Fruit fly (Drosophila melanogaster) whole organism, embryonic: Measurements from ENCODE around the gene aph-1.
A peak's percentile ranks its signal among the peaks of the same experiment; 100 is the strongest.

Experiments
- Adf1 ChIP-seq: fragments of 200-800 bp; sonication (Bioruptor generic); IDR thresholded peaks from 2 replicates; pipeline ENCODE4 v1.3.6; 2022; ENCODE audit warnings: missing biosample characterization, missing genetic modification characterization
- Atf6 ChIP-seq: fragments of 200-800 bp; sonication (Bioruptor generic); IDR thresholded peaks from 2 replicates; pipeline ENCODE4 v1.3.6; 2022; ENCODE audit warnings: missing biosample characterization, missing genetic modification characterization
- CG10321 ChIP-seq: fragments of 200-800 bp; sonication (Bioruptor generic); IDR thresholded peaks from 2 replicates; pipeline ENCODE4 v1.3.6; 2022; ENCODE audit warnings: missing biosample characterization, missing genetic modification characterization
- CG10543 ChIP-seq: fragments of 200-800 bp; sonication (Bioruptor generic); optimal IDR thresholded peaks from 3 replicates; lab custom pipeline; 2017; ENCODE audit warnings: missing biosample characterization, mild to moderate bottlenecking, missing genetic modification characterization, moderate library complexity
- CG11247 ChIP-seq: fragments of 200-800 bp; sonication (Bioruptor generic); IDR thresholded peaks from 2 replicates; pipeline ENCODE4 v1.3.6; 2022; ENCODE audit warnings: missing biosample characterization, missing genetic modification characterization
- CG11504 ChIP-seq: fragments of 200-800 bp; sonication (Bioruptor generic); optimal IDR thresholded peaks from 3 replicates; lab custom pipeline; 2019; ENCODE audit warnings: missing biosample characterization, mild to moderate bottlenecking, missing genetic modification characterization, moderate library complexity
- CG16813 ChIP-seq: fragments of 200-800 bp; sonication (Bioruptor generic); IDR thresholded peaks from 3 replicates; pipeline ENCODE4 v1.3.6; 2022; ENCODE audit warnings: missing biosample characterization, missing genetic modification characterization; ENCODE audit not compliant: partially characterized antibody
- CG17612 ChIP-seq: fragments of 200-800 bp; sonication (Bioruptor generic); IDR thresholded peaks from 2 replicates; pipeline ENCODE4 v1.3.6; 2022; ENCODE audit warnings: missing biosample characterization, missing genetic modification characterization
- CG31441 ChIP-seq: fragments of 200-800 bp; sonication (Bioruptor generic); IDR thresholded peaks from 2 replicates; pipeline ENCODE4 v1.3.6; 2022; ENCODE audit warnings: missing biosample characterization, missing genetic modification characterization
- CG3847 ChIP-seq: fragments of 200-800 bp; sonication (Bioruptor generic); IDR thresholded peaks from 2 replicates; pipeline ENCODE4 v1.3.6; 2022; ENCODE audit warnings: missing biosample characterization, missing genetic modification characterization
- CG4854 ChIP-seq: fragments of 200-800 bp; sonication (Bioruptor generic); optimal IDR thresholded peaks from 2 replicates; lab custom pipeline; 2016; ENCODE audit warnings: missing biosample characterization, missing genetic modification characterization, inconsistent platforms
- CG6254 ChIP-seq: fragments of 200-800 bp; sonication (Bioruptor generic); optimal IDR thresholded peaks from 3 replicates; lab custom pipeline; 2017; ENCODE audit warnings: mild to moderate bottlenecking, missing biosample characterization, missing genetic modification reagents, missing genetic modification characterization
- CG7745 ChIP-seq: fragments of 200-800 bp; sonication (Bioruptor generic); optimal IDR thresholded peaks from 2 replicates; lab custom pipeline; 2018; ENCODE audit warnings: missing biosample characterization, mild to moderate bottlenecking, missing genetic modification characterization, moderate library complexity
- CG7928 ChIP-seq: fragments of 200-800 bp; sonication (Bioruptor generic); optimal IDR thresholded peaks from 2 replicates; lab custom pipeline; 2017; ENCODE audit warnings: missing biosample characterization, mild to moderate bottlenecking, missing genetic modification characterization
- CG7963 ChIP-seq: fragments of 200-800 bp; sonication (Bioruptor generic); IDR thresholded peaks from 3 replicates; pipeline ENCODE4 v1.3.6; 2022; ENCODE audit warnings: missing biosample characterization, missing genetic modification characterization; ENCODE audit not compliant: partially characterized antibody
- CG8359 ChIP-seq: fragments of 200-800 bp; sonication (Bioruptor generic); optimal IDR thresholded peaks from 2 replicates; lab custom pipeline; 2017; ENCODE audit warnings: missing biosample characterization, mild to moderate bottlenecking, missing genetic modification characterization, borderline replicate concordance
- CG8478 ChIP-seq: fragments of >200 bp; optimal IDR thresholded peaks from 2 replicates; lab custom pipeline; 2018
- CG9817 ChIP-seq: fragments of 200-800 bp; sonication (Bioruptor generic); optimal IDR thresholded peaks from 2 replicates; lab custom pipeline; 2018; ENCODE audit warnings: missing biosample characterization, mild to moderate bottlenecking, missing genetic modification characterization, moderate library complexity
- Camta ChIP-seq: fragments of 200-800 bp; sonication (Bioruptor generic); optimal IDR thresholded peaks from 2 replicates; lab custom pipeline; 2016; ENCODE audit warnings: missing biosample characterization, missing genetic modification characterization
- Deaf1 ChIP-seq: fragments of 200-800 bp; optimal IDR thresholded peaks from 3 replicates; lab custom pipeline; 2019; ENCODE audit warnings: missing biosample characterization, mild to moderate bottlenecking, missing genetic modification characterization, moderate library complexity
- Dek ChIP-seq: fragments of 200-800 bp; sonication (Bioruptor generic); optimal IDR thresholded peaks from 3 replicates; lab custom pipeline; 2019; ENCODE audit warnings: missing biosample characterization, mild to moderate bottlenecking, missing genetic modification characterization, moderate library complexity
- Drgx ChIP-seq: fragments of 200-800 bp; sonication (Bioruptor generic); IDR thresholded peaks from 2 replicates; pipeline ENCODE4 v1.3.6; 2022; ENCODE audit warnings: missing biosample characterization, missing genetic modification characterization
- Ets65A ChIP-seq: fragments of 200-800 bp; sonication (Bioruptor generic); peaks from one replicate; lab custom pipeline; 2016; ENCODE audit warnings: missing biosample characterization, missing genetic modification characterization
- Hand ChIP-seq: fragments of 200-800 bp; sonication (Bioruptor generic); optimal IDR thresholded peaks from 2 replicates; lab custom pipeline; 2017; ENCODE audit warnings: mild to moderate bottlenecking, missing biosample characterization, missing genetic modification reagents, missing genetic modification characterization
- NfI ChIP-seq: fragments of 200-800 bp; sonication (Bioruptor generic); optimal IDR thresholded peaks from 3 replicates; lab custom pipeline; 2018; ENCODE audit warnings: missing biosample characterization, mild to moderate bottlenecking, missing genetic modification characterization, moderate library complexity
- Poxn ChIP-seq: fragments of 200-800 bp; sonication (Bioruptor generic); IDR thresholded peaks from 2 replicates; pipeline ENCODE4 v1.3.6; 2022; ENCODE audit warnings: missing biosample characterization, missing genetic modification characterization
- Rfx ChIP-seq: fragments of 200-800 bp; sonication (Bioruptor generic); IDR thresholded peaks from 2 replicates; pipeline ENCODE4 v1.3.6; 2022; ENCODE audit warnings: missing biosample characterization, missing genetic modification characterization
- Sox100B ChIP-seq: fragments of 200-800 bp; sonication (Bioruptor generic); optimal IDR thresholded peaks from 3 replicates; lab custom pipeline; 2018; ENCODE audit warnings: missing biosample characterization, mild to moderate bottlenecking, missing genetic modification characterization
- ase ChIP-seq: fragments of 200-800 bp; sonication (Bioruptor generic); IDR thresholded peaks from 3 replicates; pipeline ENCODE4 v1.3.6; 2022; ENCODE audit warnings: missing biosample characterization, missing genetic modification characterization
- bsh ChIP-seq, 2 experiments: fragments of 200-800 bp; sonication (Bioruptor generic); optimal IDR thresholded peaks; 2 replicates each; lab custom pipeline; 2017 to 2018; ENCODE audit warnings: mild to moderate bottlenecking in 2 of 2, missing biosample characterization in 2 of 2, missing genetic modification characterization in 2 of 2, moderate library complexity in 1 of 2
- chif ChIP-seq, 2 experiments: fragments of 200-800 bp; sonication (Bioruptor generic); optimal IDR thresholded peaks; 3 replicates each; lab custom pipeline; 2016; ENCODE audit warnings: missing biosample characterization in 2 of 2, missing genetic modification characterization in 2 of 2
- chinmo ChIP-seq: fragments of 200-800 bp; sonication (Bioruptor generic); IDR thresholded peaks from 4 replicates; pipeline ENCODE4 v1.3.6; 2022; ENCODE audit warnings: missing biosample characterization, missing genetic modification characterization; ENCODE audit not compliant: partially characterized antibody
- dm ChIP-seq: fragments of 200-800 bp; sonication (Bioruptor generic); optimal IDR thresholded peaks from 3 replicates; lab custom pipeline; 2016; ENCODE audit warnings: missing biosample characterization, missing genetic modification characterization
- ftz-f1 ChIP-seq: fragments of 200-800 bp; sonication (Bioruptor generic); optimal IDR thresholded peaks from 2 replicates; lab custom pipeline; 2016; ENCODE audit warnings: missing biosample characterization, missing genetic modification characterization
- grn ChIP-seq: fragments of 200-800 bp; sonication (Bioruptor generic); optimal IDR thresholded peaks from 3 replicates; lab custom pipeline; 2017; ENCODE audit warnings: missing biosample characterization, missing genetic modification characterization
- ken ChIP-seq: fragments of 200-800 bp; sonication (Bioruptor generic); IDR thresholded peaks from 3 replicates; pipeline ENCODE4 v1.3.6; 2022; ENCODE audit warnings: missing biosample characterization, missing genetic modification characterization
- nom ChIP-seq: fragments of 200-800 bp; sonication (Bioruptor generic); optimal IDR thresholded peaks from 2 replicates; lab custom pipeline; 2017; ENCODE audit warnings: missing biosample characterization, missing genetic modification characterization, mild to moderate bottlenecking, moderate library complexity, missing genetic modification reagents
- rib ChIP-seq: fragments of 200-800 bp; sonication (Bioruptor generic); IDR thresholded peaks from 2 replicates; pipeline ENCODE4 v1.3.6; 2022; ENCODE audit warnings: missing biosample characterization, missing genetic modification characterization
- sug ChIP-seq: fragments of 200-800 bp; optimal IDR thresholded peaks from 2 replicates; lab custom pipeline; 2019; ENCODE audit warnings: missing biosample characterization, mild to moderate bottlenecking, missing genetic modification characterization, moderate library complexity
- tll ChIP-seq, 2 experiments: fragments of 200-800 bp in 1 of 2; fragments of >200 bp in 1 of 2; sonication (Bioruptor generic) in 1 of 2; optimal IDR thresholded peaks; 2 replicates each; lab custom pipeline; 2017 to 2019; ENCODE audit warnings: missing biosample characterization in 2 of 2, missing genetic modification characterization in 2 of 2, mild to moderate bottlenecking in 1 of 2, moderate library complexity in 1 of 2
- vfl ChIP-seq: fragments of 200-800 bp; sonication (Bioruptor generic); optimal IDR thresholded peaks from 2 replicates; lab custom pipeline; 2016; ENCODE audit warnings: missing biosample characterization, missing genetic modification characterization
- wor ChIP-seq: fragments of 200-800 bp; sonication (Bioruptor generic); IDR thresholded peaks from 2 replicates; pipeline ENCODE4 v1.3.6; 2022; ENCODE audit warnings: missing biosample characterization, missing genetic modification characterization

The aph-1 gene

dm6 chr2L:2727364-2727763, 38.7 kb upstream of the aph-1 start (continued):
- TF ChIP-seq Dek (tag; lab: Kevin White, UChicago) (no peak), CG10543 (GFP tag; lab: Kevin White, UChicago) (no peak), rib (GFP tag; lab: Robert Waterston, UW) (peak; percentile 74; the same call in 1 of the 2 replicates), Rfx (GFP tag; lab: Robert Waterston, UW) (peak; percentile 47; the same call in 1 of the 2 replicates)

dm6 chr2L:2727812-2728211, 38.2 kb upstream of the aph-1 start:
- no peak for TF ChIP-seq chif (GFP tag; optimal IDR thresholded peaks at IDR 0.05; lab: Kevin White, UChicago)
- no peak for TF ChIP-seq CG16813 (GFP tag; lab: Robert Waterston, UW)
- no peak for TF ChIP-seq CG7963 (GFP tag; lab: Robert Waterston, UW)
- TF ChIP-seq nom (GFP tag; lab: Kevin White, UChicago): peak; percentile 31
- 0 out of 4 replicates have a peak, but pooled peaks have one; percentile 8 for TF ChIP-seq chinmo (GFP tag; lab: Robert Waterston, UW)
- TF ChIP-seq CG8478: no peak
- TF ChIP-seq Deaf1 (tag; lab: Kevin White, UChicago): peak; percentile 29
- TF ChIP-seq NfI (GFP tag; lab: Kevin White, UChicago): no peak
- peak; percentile 20 for TF ChIP-seq grn
- peak; percentile 37; the same call in 1 of the 2 replicates for TF ChIP-seq Drgx (GFP tag; lab: Robert Waterston, UW)
- no peak for TF ChIP-seq Ets65A (GFP tag; lab: Kevin White, UChicago)
- peak; percentile 14 for TF ChIP-seq Adf1
- TF ChIP-seq bsh (GFP tag; optimal IDR thresholded peaks at IDR 0.05; lab: Kevin White, UChicago): peak in 1 of 2 experiments; percentile 41
- TF ChIP-seq CG10321 (GFP tag; lab: Robert Waterston, UW): no peak
- TF ChIP-seq CG6254 (GFP tag; lab: Kevin White, UChicago): no peak
- TF ChIP-seq ftz-f1 (GFP tag; lab: Kevin White, UChicago): no peak
- TF ChIP-seq, all 482 proteins: peak for 7

dm6 chr2L:2728577-2728976, 37.5 kb upstream of the aph-1 start:
- TF ChIP-seq Hand (no peak), tll (GFP tag; optimal IDR thresholded peaks at IDR 0.05; lab: Kevin White, UChicago) (no peak), Adf1 (no peak), CG31441 (GFP tag; lab: Robert Waterston, UW) (no peak), CG8359 (GFP tag; lab: Kevin White, UChicago) (no peak), CG11504 (tag; lab: Kevin White, UChicago) (peak; percentile 8), dm (no peak), CG17612 (GFP tag; lab: Robert Waterston, UW) (0 out of 2 replicates have a peak, but pooled peaks have one; percentile 5), Poxn (GFP tag; lab: Robert Waterston, UW) (no peak), CG11247 (GFP tag; lab: Robert Waterston, UW) (no peak), wor (GFP tag; lab: Robert Waterston, UW) (no peak), vfl (GFP tag; lab: Kevin White, UChicago) (no peak), ken (GFP tag; lab: Robert Waterston, UW) (no peak), sug (tag; lab: Kevin White, UChicago) (no peak), CG4854 (GFP tag; lab: Kevin White, UChicago) (no peak), Atf6 (GFP tag; lab: Robert Waterston, UW) (no peak), ase (GFP tag; lab: Robert Waterston, UW) (no peak), CG7745 (tag; lab: Kevin White, UChicago) (no peak), CG3847 (GFP tag; lab: Robert Waterston, UW) (no peak), Sox100B (GFP tag; lab: Kevin White, UChicago) (peak; percentile 15), CG9817 (tag; lab: Kevin White, UChicago) (no peak), CG7928 (GFP tag; lab: Kevin White, UChicago) (no peak), bsh (GFP tag; optimal IDR thresholded peaks at IDR 0.05; lab: Kevin White, UChicago) (peak in 1 of 2 experiments; percentile 37), Camta (no peak)
